Fruit fly (Drosophila melanogaster): ENCODE measurements around the gene CG11755.

- TF ChIP-seq Sin3A (optimal IDR thresholded peaks at IDR 0.05) (no peak), h (optimal IDR thresholded peaks at IDR 0.05) (no peak), Myc (optimal IDR thresholded peaks at IDR 0.05) (no peak), psq (optimal IDR thresholded peaks at IDR 0.05) (no peak)
Observed at dm6 chr3R:8669029-8669707, 7.5 kb upstream of the CG11755 start.
